Fruit fly (Drosophila melanogaster): ENCODE results near the gene tacc.

Gene tacc

DNA sequence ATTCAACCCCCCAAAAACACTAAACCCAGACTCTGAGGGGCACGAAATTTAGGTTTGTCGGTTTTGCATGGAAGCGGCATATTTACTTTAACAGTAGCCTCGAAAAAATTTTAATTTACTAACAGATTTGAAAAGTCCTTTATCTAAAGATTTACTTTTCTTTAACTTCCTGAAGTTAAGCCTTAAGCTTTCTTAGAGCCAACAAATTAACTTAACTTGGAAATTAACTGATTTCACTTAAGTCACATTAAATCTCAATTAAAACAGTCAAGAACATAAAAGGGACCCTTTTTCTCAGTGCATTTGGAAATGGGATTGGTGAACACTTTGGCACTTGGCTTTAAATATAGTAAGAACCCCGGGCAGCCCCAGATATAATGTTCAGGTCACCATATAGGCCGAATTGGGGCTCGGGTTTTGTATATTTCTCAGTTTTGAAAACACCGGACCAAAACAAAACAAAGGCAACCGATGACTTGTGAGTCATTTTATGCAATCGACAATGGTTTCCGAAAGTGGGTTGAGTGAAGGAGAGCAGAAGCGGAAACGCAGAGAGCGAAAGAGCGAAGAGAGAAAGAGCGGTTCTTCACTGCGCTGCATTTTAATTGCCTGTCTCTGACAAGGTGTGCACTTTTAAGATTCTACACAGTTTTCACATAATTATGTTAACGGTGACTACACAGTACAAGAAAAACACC lies 10.2 kb downstream of the tacc start (continued):
- TF ChIP-seq Lhr (GFP tag; optimal IDR thresholded peaks at IDR 0.05) (no peak), CG4820 (GFP tag; optimal IDR thresholded peaks at IDR 0.05) (no peak), repo (GFP tag; optimal IDR thresholded peaks at IDR 0.05) (no peak), CG7786 (GFP tag; optimal IDR thresholded peaks at IDR 0.05) (no peak), jumu (GFP tag; optimal IDR thresholded peaks at IDR 0.05) (no peak), btn (GFP tag; optimal IDR thresholded peaks at IDR 0.05) (no peak), CG8359 (GFP tag; optimal IDR thresholded peaks at IDR 0.05; ENCODE audit: borderline replicate concordance) (no peak), CG11695 (GFP tag; IDR thresholded peaks at IDR 0.05) (no peak), Deaf1 (tag; optimal IDR thresholded peaks at IDR 0.05) (no peak), row (GFP tag; IDR thresholded peaks at IDR 0.05) (no peak), CG9817 (tag; optimal IDR thresholded peaks at IDR 0.05) (no peak), CG3065 (GFP tag; optimal IDR thresholded peaks at IDR 0.05) (no peak), CG6689 (GFP tag; IDR thresholded peaks at IDR 0.05) (no peak), CG6854 (GFP tag; optimal IDR thresholded peaks at IDR 0.05) (no peak), CG17612 (GFP tag; IDR thresholded peaks at IDR 0.05) (no peak), CG4328 (GFP tag; optimal IDR thresholded peaks at IDR 0.05) (no peak), CG16779 (GFP tag; IDR thresholded peaks at IDR 0.05) (no peak), D19A (tag; optimal IDR thresholded peaks at IDR 0.05) (peak; percentile 30), CG9437 (GFP tag; optimal IDR thresholded peaks at IDR 0.05) (peak; percentile 18), CG4730 (GFP tag; IDR thresholded peaks at IDR 0.05) (no peak), p53 (GFP tag; optimal IDR thresholded peaks at IDR 0.05) (no peak), bsh (GFP tag; optimal IDR thresholded peaks at IDR 0.05) (peak in 1 of 2 experiments; percentile 10), CG1832 (GFP tag; optimal IDR thresholded peaks at IDR 0.05) (no peak), ci (GFP tag; IDR thresholded peaks at IDR 0.05) (no peak), ken (GFP tag; IDR thresholded peaks at IDR 0.05) (no peak), gcm2 (GFP tag; optimal IDR thresholded peaks at IDR 0.05) (no peak), crp (GFP tag; optimal IDR thresholded peaks at IDR 0.05) (no peak), CG12219 (GFP tag; optimal IDR thresholded peaks at IDR 0.05) (no peak), zen (tag; optimal IDR thresholded peaks at IDR 0.05) (no peak), Stat92E (GFP tag; optimal IDR thresholded peaks at IDR 0.05) (peak in 1 of 3 experiments; percentile 43), CG2120 (GFP tag; optimal IDR thresholded peaks at IDR 0.05) (no peak), Fer1 (GFP tag; optimal IDR thresholded peaks at IDR 0.05) (no peak), CG14050 (GFP tag; IDR thresholded peaks at IDR 0.05) (no peak), H15 (GFP tag; IDR thresholded peaks at IDR 0.05) (no peak), shn (GFP tag; optimal IDR thresholded peaks at IDR 0.05) (no peak), Nf-YB (GFP tag; optimal IDR thresholded peaks at IDR 0.05) (no peak), CG34224 (GFP tag; IDR thresholded peaks at IDR 0.05; ENCODE audit: partially characterized antibody) (no peak), NK7.1 (GFP tag; optimal IDR thresholded peaks at IDR 0.05) (no peak), Mes4 (GFP tag; optimal IDR thresholded peaks at IDR 0.05) (no peak), CG16863 (GFP tag; optimal IDR thresholded peaks at IDR 0.05) (no peak), inv (GFP tag; IDR thresholded peaks at IDR 0.05; ENCODE audit: partially characterized antibody) (no peak), CG2875 (GFP tag; optimal IDR thresholded peaks at IDR 0.05) (peak; percentile 7), CG31441 (GFP tag; IDR thresholded peaks at IDR 0.05) (no peak), Opbp (GFP tag; IDR thresholded peaks at IDR 0.05; ENCODE audit: partially characterized antibody) (no peak), CG12942 (GFP tag; optimal IDR thresholded peaks at IDR 0.05) (no peak), Mrtf (GFP tag; IDR thresholded peaks at IDR 0.05) (no peak), CG6175 (GFP tag; IDR thresholded peaks at IDR 0.05) (no peak), CG10274 (GFP tag; optimal IDR thresholded peaks at IDR 0.05) (no peak), sug (tag; optimal IDR thresholded peaks at IDR 0.05) (no peak), wdn (GFP tag; IDR thresholded peaks at IDR 0.05) (no peak)

Data from whole organism, embryonic.